Worm (Caenorhabditis elegans) whole organism, L1 larva: ENCODE data around the gene pgl-2.
A peak's percentile ranks its signal among the peaks of the same experiment; 100 is the strongest.

ENCODE experiments used
- C16A3.4 ChIP-seq: fragments of 150-350 bp; optimal IDR thresholded peaks from 2 replicates; lab custom pipeline; 2014; ENCODE audit warnings: missing biosample characterization, missing genetic modification characterization
- C34B4.2 ChIP-seq: sonication (generic microtip); optimal IDR thresholded peaks from 2 replicates; lab custom pipeline; 2017; ENCODE audit warnings: mild to moderate bottlenecking, missing genetic modification characterization, missing compliant biosample characterization
- alr-1 ChIP-seq: fragments of 200-800 bp; sonication (Bioruptor generic); optimal IDR thresholded peaks from 2 replicates; lab custom pipeline; 2018; ENCODE audit warnings: borderline replicate concordance, mild to moderate bottlenecking, missing genetic modification characterization, missing compliant biosample characterization
- ama-1 ChIP-seq: fragments of 150-350 bp; optimal IDR thresholded peaks from 2 replicates; lab custom pipeline; 2014
- ceh-82 ChIP-seq, 3 experiments: fragments of 150-350 bp in 1 of 3; sonication (generic microtip) in 2 of 3; optimal IDR thresholded peaks; 2 replicates each; lab custom pipeline; 2014 to 2017; ENCODE audit warnings: missing biosample characterization in 3 of 3, missing genetic modification characterization in 3 of 3
- ceh-88 ChIP-seq: fragments of 200-800 bp; sonication (Bioruptor generic); IDR thresholded peaks from 2 replicates; pipeline ENCODE4 v1.3.6; 2022; ENCODE audit warnings: missing genetic modification characterization, missing compliant biosample characterization
- ces-1 ChIP-seq: fragments of 150-350 bp; optimal IDR thresholded peaks from 2 replicates; lab custom pipeline; 2014; ENCODE audit warnings: missing biosample characterization, missing genetic modification reagents, missing genetic modification characterization
- dpl-1 ChIP-seq, 3 experiments: fragments of 150-350 bp in 2 of 3; sonication (generic microtip) in 1 of 3; optimal IDR thresholded peaks; 2 replicates each; lab custom pipeline; 2014 to 2017; ENCODE audit warnings: missing biosample characterization in 3 of 3, missing genetic modification characterization in 3 of 3, missing genetic modification reagents in 3 of 3
- dsc-1 ChIP-seq: sonication (generic microtip); optimal IDR thresholded peaks from 2 replicates; lab custom pipeline; 2016; ENCODE audit warnings: mild to moderate bottlenecking, missing genetic modification characterization, missing compliant biosample characterization
- efl-1 ChIP-seq, 4 experiments: fragments of 150-350 bp; optimal IDR thresholded peaks in 3 of 4; peaks in 1 of 4; 1 replicate in 1 of 4; 2 replicates in 3 of 4; lab custom pipeline; 2014; ENCODE audit warnings: missing biosample characterization in 2 of 4, missing genetic modification characterization in 2 of 4, missing genetic modification reagents in 2 of 4
- egl-13 ChIP-seq: sonication (generic microtip); optimal IDR thresholded peaks from 2 replicates; lab custom pipeline; 2016; ENCODE audit warnings: missing genotype, missing genetic modification reagents, missing genetic modification characterization, missing compliant biosample characterization
- elt-3 ChIP-seq, 6 experiments: fragments of 150-350 bp in 1 of 6; sonication (generic microtip); optimal IDR thresholded peaks; 2 replicates each; lab custom pipeline; 2017 to 2018; ENCODE audit warnings: missing biosample characterization in 6 of 6, missing genetic modification characterization in 6 of 6, inconsistent platforms in 1 of 6
- grh-1 ChIP-seq: fragments of 200-800 bp; sonication (Bioruptor generic); IDR thresholded peaks from 2 replicates; pipeline ENCODE4 v1.3.6; 2022; ENCODE audit warnings: missing genetic modification reagents, missing genetic modification characterization, missing compliant biosample characterization
- hlh-17 ChIP-seq: fragments of 200-800 bp; sonication (Bioruptor generic); optimal IDR thresholded peaks from 2 replicates; lab custom pipeline; 2018; ENCODE audit warnings: missing genetic modification characterization, mild to moderate bottlenecking, missing compliant biosample characterization, moderate library complexity, borderline replicate concordance
- hlh-4 ChIP-seq: sonication (generic microtip); optimal IDR thresholded peaks from 2 replicates; lab custom pipeline; 2016; ENCODE audit warnings: mild to moderate bottlenecking, missing genetic modification characterization, missing compliant biosample characterization
- irx-1 ChIP-seq: sonication (generic microtip); optimal IDR thresholded peaks from 2 replicates; lab custom pipeline; 2016; ENCODE audit warnings: missing genetic modification characterization, missing compliant biosample characterization
- lin-13 ChIP-seq: fragments of 150-350 bp; optimal IDR thresholded peaks from 2 replicates; lab custom pipeline; 2014; ENCODE audit warnings: missing biosample characterization, missing genetic modification reagents, missing genetic modification characterization
- lin-14 ChIP-seq: fragments of 200-800 bp; sonication (Bioruptor generic); optimal IDR thresholded peaks from 2 replicates; lab custom pipeline; 2018; ENCODE audit warnings: mild to moderate bottlenecking, missing genetic modification characterization, moderate library complexity, missing compliant biosample characterization
- lin-35 ChIP-seq, 2 experiments: fragments of 150-350 bp; optimal IDR thresholded peaks; 2 replicates each; lab custom pipeline; 2014; ENCODE audit warnings: missing biosample characterization in 2 of 2, missing genetic modification characterization in 2 of 2, missing genetic modification reagents in 2 of 2
- lir-3 ChIP-seq: sonication (generic microtip); optimal IDR thresholded peaks from 2 replicates; lab custom pipeline; 2016; ENCODE audit warnings: mild to moderate bottlenecking, missing genetic modification characterization, moderate library complexity, missing compliant biosample characterization; ENCODE audit not compliant: poor library complexity
- lsy-2 ChIP-seq, 2 experiments: fragments of 150-350 bp; optimal IDR thresholded peaks; 2 replicates each; lab custom pipeline; 2014; ENCODE audit warnings: missing biosample characterization in 2 of 2, missing genetic modification characterization in 2 of 2
- mdl-1 ChIP-seq, 2 experiments: fragments of 150-350 bp; optimal IDR thresholded peaks; 2 replicates each; lab custom pipeline; 2014 to 2017; ENCODE audit warnings: missing biosample characterization in 2 of 2, missing genetic modification characterization in 2 of 2, inconsistent platforms in 1 of 2
- mep-1 ChIP-seq: fragments of 150-350 bp; optimal IDR thresholded peaks from 2 replicates; lab custom pipeline; 2014; ENCODE audit warnings: missing biosample characterization, missing genetic modification characterization
- nhr-20 ChIP-seq: sonication (generic microtip); optimal IDR thresholded peaks from 2 replicates; lab custom pipeline; 2016; ENCODE audit warnings: mild to moderate bottlenecking, missing genetic modification characterization, missing compliant biosample characterization
- nhr-71 ChIP-seq: sonication (generic microtip); optimal IDR thresholded peaks from 2 replicates; lab custom pipeline; 2016; ENCODE audit warnings: mild to moderate bottlenecking, missing genetic modification characterization, moderate library complexity, missing compliant biosample characterization
- nhr-90 ChIP-seq: sonication (generic microtip); optimal IDR thresholded peaks from 2 replicates; lab custom pipeline; 2016; ENCODE audit warnings: mild to moderate bottlenecking, missing genetic modification characterization, missing compliant biosample characterization; ENCODE audit not compliant: poor library complexity
- pag-3 ChIP-seq: sonication (generic microtip); optimal IDR thresholded peaks from 2 replicates; lab custom pipeline; 2017; ENCODE audit warnings: missing genetic modification characterization, mild to moderate bottlenecking, missing compliant biosample characterization, antibody characterized with exemption, borderline replicate concordance; ENCODE audit not compliant: insufficient read depth
- rnt-1 ChIP-seq: sonication (generic microtip); optimal IDR thresholded peaks from 2 replicates; lab custom pipeline; 2016; ENCODE audit warnings: mild to moderate bottlenecking, missing genetic modification characterization, moderate library complexity, missing compliant biosample characterization
- skn-1 ChIP-seq: fragments of 150-350 bp; optimal IDR thresholded peaks from 2 replicates; lab custom pipeline; 2014; ENCODE audit warnings: missing biosample characterization, missing genetic modification characterization
- snu-23 ChIP-seq: sonication (generic microtip); optimal IDR thresholded peaks from 2 replicates; lab custom pipeline; 2016; ENCODE audit warnings: missing genetic modification characterization, missing compliant biosample characterization
- sptf-1 ChIP-seq: fragments of 150-350 bp; optimal IDR thresholded peaks from 2 replicates; lab custom pipeline; 2014; ENCODE audit warnings: missing biosample characterization, missing genetic modification characterization
- swsn-7 ChIP-seq: sonication (generic microtip); optimal IDR thresholded peaks from 2 replicates; lab custom pipeline; 2016; ENCODE audit warnings: missing genetic modification characterization, missing compliant biosample characterization
- tbx-2 ChIP-seq: sonication (generic microtip); optimal IDR thresholded peaks from 2 replicates; lab custom pipeline; 2016; ENCODE audit warnings: missing genetic modification characterization, missing compliant biosample characterization
- unc-30 ChIP-seq: sonication (generic microtip); optimal IDR thresholded peaks from 2 replicates; lab custom pipeline; 2017; ENCODE audit warnings: missing biosample characterization, missing genetic modification characterization
- xbp-1 ChIP-seq: sonication (generic microtip); optimal IDR thresholded peaks from 2 replicates; lab custom pipeline; 2016; ENCODE audit warnings: missing genetic modification characterization, missing compliant biosample characterization

Gene pgl-2

ce11 chrIII:8650235-8650817 is 24.9 kb downstream of the pgl-2 start, which contains the start of gene flp-23:
TSS of gene flp-23 (plus strand) at chrIII:8650767.
- TF ChIP-seq dsc-1 (tag; lab: Kevin White, UChicago) = peak; percentile 12
- peak in 1 of 2 experiments; percentile 23 for TF ChIP-seq mdl-1 (tag; optimal IDR thresholded peaks at IDR 0.05; lab: Kevin White, UChicago)
- TF ChIP-seq mep-1 (tag; lab: Kevin White, UChicago) = peak; percentile 20
- peak; percentile 19 to 34 for TF ChIP-seq efl-1 (optimal IDR thresholded peaks at IDR 0.05; lab: Kevin White, UChicago)
- peak in 1 of 2 experiments; percentile 33 for TF ChIP-seq efl-1 (GFP tag; optimal IDR thresholded peaks at IDR 0.05 in 1 of 2; lab: Kevin White, UChicago)
- TF ChIP-seq rnt-1 (tag; lab: Kevin White, UChicago) = peak; percentile 47
- TF ChIP-seq ama-1 (lab: Kevin White, UChicago) = no peak
- TF ChIP-seq nhr-71 (tag; lab: Kevin White, UChicago) = peak; percentile 62
- peak in 1 of 3 experiments; percentile 37 for TF ChIP-seq ceh-82 (tag; optimal IDR thresholded peaks at IDR 0.05; lab: Kevin White, UChicago)
- TF ChIP-seq skn-1 (tag; lab: Kevin White, UChicago) = peak; percentile 36
- peak; percentile 9 for TF ChIP-seq nhr-20 (tag; lab: Kevin White, UChicago)
- TF ChIP-seq swsn-7 (tag; lab: Kevin White, UChicago) = peak; percentile 48
- TF ChIP-seq hlh-4 (tag; lab: Kevin White, UChicago) = no peak
- no peak for TF ChIP-seq grh-1 (GFP tag; lab: Robert Waterston, UW)
- TF ChIP-seq lin-14 = peak; percentile 52
- peak; percentile 28 for TF ChIP-seq tbx-2 (tag; lab: Kevin White, UChicago)
- peak; percentile 2 to 36 for TF ChIP-seq lin-35 (GFP tag; optimal IDR thresholded peaks at IDR 0.05; lab: Kevin White, UChicago)
- TF ChIP-seq lir-3 (tag; lab: Kevin White, UChicago) = peak; percentile 17
- peak; percentile 29 to 50 for TF ChIP-seq lsy-2 (tag; optimal IDR thresholded peaks at IDR 0.05; lab: Kevin White, UChicago)
- TF ChIP-seq ceh-88 (GFP tag; lab: Robert Waterston, UW) = no peak
- peak; percentile 12 for TF ChIP-seq C16A3.4 (tag; lab: Kevin White, UChicago)
- peak; percentile 34 for TF ChIP-seq xbp-1 (tag; lab: Kevin White, UChicago)
- peak; percentile 62 for TF ChIP-seq snu-23 (GFP tag; lab: Kevin White, UChicago)
- peak in 2 of 3 experiments; percentile 24 to 30 for TF ChIP-seq dpl-1 (GFP tag; optimal IDR thresholded peaks at IDR 0.05; lab: Kevin White, UChicago)
- TF ChIP-seq lin-13 (GFP tag; lab: Kevin White, UChicago) = peak; percentile 1
- TF ChIP-seq C34B4.2 (tag; lab: Kevin White, UChicago) = no peak
- no peak for TF ChIP-seq irx-1 (tag; lab: Kevin White, UChicago)
- no peak for TF ChIP-seq egl-13 (tag; lab: Kevin White, UChicago)
- no peak for TF ChIP-seq alr-1 (tag; lab: Kevin White, UChicago)
- no peak for TF ChIP-seq ces-1 (GFP tag; lab: Kevin White, UChicago)
- TF ChIP-seq elt-3 (tag; optimal IDR thresholded peaks at IDR 0.05; lab: Kevin White, UChicago) = no peak
- peak; percentile 22 for TF ChIP-seq nhr-90 (tag; lab: Kevin White, UChicago)
- no peak for TF ChIP-seq hlh-17
- no peak for TF ChIP-seq sptf-1 (tag; lab: Kevin White, UChicago)

ce11 chrIII:8648589-8648988 is 26.6 kb downstream of the pgl-2 start, which contains the start of gene F22B7.3:
TSS of gene F22B7.3 (plus strand) at chrIII:8648889.
- TF ChIP-seq pag-3 = no peak

ce11 chrIII:8646021-8646420 is 29.2 kb downstream of the pgl-2 start:
- TF ChIP-seq efl-1 (optimal IDR thresholded peaks at IDR 0.05; lab: Kevin White, UChicago) (no peak), efl-1 (GFP tag; optimal IDR thresholded peaks at IDR 0.05 in 1 of 2; lab: Kevin White, UChicago) (peak in 1 of 2 experiments; percentile 46), C34B4.2 (tag; lab: Kevin White, UChicago) (no peak), unc-30 (no peak)
- TF ChIP-seq, all 84 proteins: peak for 1
